Worm (Caenorhabditis elegans) whole organism, L2 larva: Measurements from ENCODE around the gene erh-1.

Source experiments
- ceh-82 ChIP-seq: fragments of 150-350 bp; optimal IDR thresholded peaks from 2 replicates; lab custom pipeline; 2014; ENCODE audit warnings: missing biosample characterization, missing genetic modification characterization
- dmd-4 ChIP-seq: sonication (generic microtip); optimal IDR thresholded peaks from 2 replicates; lab custom pipeline; 2017; ENCODE audit warnings: missing biosample characterization, missing genetic modification characterization
- lin-13 ChIP-seq: fragments of 150-350 bp; optimal IDR thresholded peaks from 2 replicates; lab custom pipeline; 2014; ENCODE audit warnings: missing biosample characterization, missing genetic modification reagents, missing genetic modification characterization
- lin-39 ChIP-seq: fragments of 150-350 bp; optimal IDR thresholded peaks from 2 replicates; lab custom pipeline; 2014; ENCODE audit warnings: missing biosample characterization, missing genetic modification reagents, missing genetic modification characterization
- nhr-11 ChIP-seq: fragments of 150-350 bp; optimal IDR thresholded peaks from 2 replicates; lab custom pipeline; 2014; ENCODE audit warnings: missing biosample characterization, missing genetic modification characterization
- unc-39 ChIP-seq: fragments of 150-350 bp; optimal IDR thresholded peaks from 2 replicates; lab custom pipeline; 2014; ENCODE audit warnings: missing biosample characterization, missing genetic modification characterization

DNA sequence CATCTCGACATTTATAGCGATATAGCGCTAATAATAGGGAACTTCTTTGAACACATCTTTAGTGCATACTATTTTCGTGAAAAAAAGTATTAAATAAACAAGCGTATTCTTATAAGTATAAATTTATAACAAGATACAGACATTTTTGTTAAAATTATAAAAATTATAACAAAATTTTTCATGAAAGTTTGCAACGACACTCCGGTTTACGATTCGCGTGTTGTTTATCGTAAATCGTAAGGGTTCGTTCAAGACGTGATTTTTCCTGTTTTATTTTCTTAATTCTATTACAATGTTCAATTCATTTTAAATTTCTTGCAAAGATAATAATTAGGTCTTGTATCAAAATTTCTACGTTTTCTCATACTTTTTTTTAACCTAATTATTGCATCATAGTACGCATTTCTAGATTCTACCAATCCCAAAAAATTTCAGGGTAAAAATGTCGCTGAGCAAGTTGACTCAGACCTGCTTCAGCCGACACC is 19.8 kb upstream of the erh-1 start, which contains the start of gene scpl-4:
- TF ChIP-seq lin-39 (tag; lab: Kevin White, UChicago): no peak
- TF ChIP-seq ceh-82: no peak
- no peak for TF ChIP-seq nhr-11 (tag; lab: Kevin White, UChicago)
- TF ChIP-seq lin-13 (GFP tag; lab: Kevin White, UChicago): no peak
- no peak for TF ChIP-seq unc-39 (tag; lab: Kevin White, UChicago)
- TF ChIP-seq dmd-4: no peak
